Worm (Caenorhabditis elegans): ENCODE results near the gene ife-3.

ce11 chrV:43070-43469, 35.4 kb upstream of the ife-3 start:
- TF ChIP-seq ceh-19 (GFP tag; optimal IDR thresholded peaks at IDR 0.05) (no peak), K02D7.2 (tag; optimal IDR thresholded peaks at IDR 0.05) (no peak), ceh-18 (tag; optimal IDR thresholded peaks at IDR 0.05) (no peak), nhr-11 (tag; optimal IDR thresholded peaks at IDR 0.05) (no peak), fax-1 (tag; optimal IDR thresholded peaks at IDR 0.05) (no peak)

All from whole organism, late embryonic.